Fruit fly (Drosophila melanogaster) whole organism, embryonic: ENCODE measurements around the gene St2.

Source experiments
- Abd-B ChIP-seq: fragments of 200-800 bp; sonication (Bioruptor generic); optimal IDR thresholded peaks from 2 replicates; lab custom pipeline; 2018; ENCODE audit warnings: missing biosample characterization, mild to moderate bottlenecking, missing genetic modification characterization, moderate library complexity
- Atf3 ChIP-seq: fragments of 200-800 bp; sonication (Bioruptor generic); optimal IDR thresholded peaks from 3 replicates; lab custom pipeline; 2016; ENCODE audit warnings: missing biosample characterization, missing genetic modification characterization
- CG10209 ChIP-seq: fragments of 200-800 bp; sonication (Bioruptor generic); optimal IDR thresholded peaks from 3 replicates; lab custom pipeline; 2017; ENCODE audit warnings: missing biosample characterization, mild to moderate bottlenecking, missing genetic modification characterization, missing genetic modification reagents
- CG11247 ChIP-seq: fragments of 200-800 bp; sonication (Bioruptor generic); IDR thresholded peaks from 2 replicates; pipeline ENCODE4 v1.3.6; 2022; ENCODE audit warnings: missing biosample characterization, missing genetic modification characterization
- CG13123 ChIP-seq: fragments of 200-800 bp; sonication (Bioruptor generic); optimal IDR thresholded peaks from 2 replicates; lab custom pipeline; 2016; ENCODE audit warnings: missing biosample characterization, missing genetic modification characterization
- CG13894 ChIP-seq: fragments of 200-800 bp; sonication (Bioruptor generic); optimal IDR thresholded peaks from 3 replicates; lab custom pipeline; 2018; ENCODE audit warnings: missing biosample characterization, mild to moderate bottlenecking, missing genetic modification characterization, moderate library complexity
- CG14710 ChIP-seq: fragments of 200-800 bp; sonication (Bioruptor generic); optimal IDR thresholded peaks from 3 replicates; lab custom pipeline; 2019; ENCODE audit warnings: missing biosample characterization, mild to moderate bottlenecking, missing genetic modification characterization, moderate library complexity
- CG15269 ChIP-seq: fragments of 200-800 bp; sonication (Bioruptor generic); optimal IDR thresholded peaks from 2 replicates; lab custom pipeline; 2018; ENCODE audit warnings: missing biosample characterization, mild to moderate bottlenecking, missing genetic modification characterization, moderate library complexity
- CG16813 ChIP-seq: fragments of 200-800 bp; sonication (Bioruptor generic); IDR thresholded peaks from 3 replicates; pipeline ENCODE4 v1.3.6; 2022; ENCODE audit warnings: missing biosample characterization, missing genetic modification characterization; ENCODE audit not compliant: partially characterized antibody
- CG30020 ChIP-seq: fragments of 200-800 bp; optimal IDR thresholded peaks from 2 replicates; lab custom pipeline; 2019; ENCODE audit warnings: missing biosample characterization, mild to moderate bottlenecking, missing genetic modification characterization, moderate library complexity
- CG31224 ChIP-seq: fragments of 200-800 bp; sonication (Bioruptor generic); IDR thresholded peaks from 2 replicates; pipeline ENCODE4 v1.3.6; 2022; ENCODE audit warnings: missing biosample characterization, missing genetic modification characterization
- CG3995 ChIP-seq: fragments of 200-800 bp; sonication (Bioruptor generic); optimal IDR thresholded peaks from 3 replicates; lab custom pipeline; 2016; ENCODE audit warnings: missing biosample characterization, missing genetic modification characterization
- CG43689 ChIP-seq: fragments of 200-800 bp; sonication (Bioruptor generic); IDR thresholded peaks from 2 replicates; pipeline ENCODE4 v1.3.6; 2022; ENCODE audit warnings: missing biosample characterization, missing genetic modification characterization
- CG4404 ChIP-seq: fragments of 200-800 bp; sonication (Bioruptor generic); IDR thresholded peaks from 2 replicates; pipeline ENCODE4 v1.3.6; 2022; ENCODE audit warnings: missing biosample characterization, missing genetic modification characterization
- CG5245 ChIP-seq: fragments of 200-800 bp; sonication (Bioruptor generic); optimal IDR thresholded peaks from 3 replicates; lab custom pipeline; 2016; ENCODE audit warnings: missing biosample characterization, missing genetic modification characterization
- CG5953 ChIP-seq: fragments of 200-800 bp; sonication (Bioruptor generic); IDR thresholded peaks from 2 replicates; pipeline ENCODE4 v1.3.6; 2022; ENCODE audit warnings: missing biosample characterization, missing genetic modification characterization
- CG7357 ChIP-seq: fragments of 200-800 bp; sonication (Bioruptor generic); IDR thresholded peaks from 3 replicates; pipeline ENCODE4 v1.3.6; 2022; ENCODE audit warnings: missing biosample characterization, missing genetic modification characterization
- CG7556 ChIP-seq: fragments of 200-800 bp; sonication (Bioruptor generic); optimal IDR thresholded peaks from 2 replicates; lab custom pipeline; 2017; ENCODE audit warnings: missing biosample characterization, mild to moderate bottlenecking, missing genetic modification characterization
- CG7786 ChIP-seq: fragments of 200-800 bp; sonication (Bioruptor generic); optimal IDR thresholded peaks from 2 replicates; lab custom pipeline; 2016; ENCODE audit warnings: missing biosample characterization, missing genetic modification characterization
- CG9797 ChIP-seq: fragments of 200-800 bp; sonication (Bioruptor generic); optimal IDR thresholded peaks from 3 replicates; lab custom pipeline; 2018; ENCODE audit warnings: missing biosample characterization, mild to moderate bottlenecking, missing genetic modification characterization
- CkIIα-i1 ChIP-seq: fragments of 200-800 bp; sonication (Bioruptor generic); IDR thresholded peaks from 2 replicates; pipeline ENCODE4 v1.3.6; 2022; ENCODE audit warnings: missing biosample characterization, missing genetic modification characterization
- D19A ChIP-seq: fragments of 200-800 bp; optimal IDR thresholded peaks from 3 replicates; lab custom pipeline; 2019; ENCODE audit warnings: missing biosample characterization, mild to moderate bottlenecking, missing genetic modification characterization, moderate library complexity
- Deaf1 ChIP-seq: fragments of 200-800 bp; optimal IDR thresholded peaks from 3 replicates; lab custom pipeline; 2019; ENCODE audit warnings: missing biosample characterization, mild to moderate bottlenecking, missing genetic modification characterization, moderate library complexity
- Eip74EF ChIP-seq, 2 experiments: fragments of 200-800 bp in 1 of 2; fragments of >200 bp in 1 of 2; sonication (Bioruptor generic) in 1 of 2; optimal IDR thresholded peaks; 2 replicates each; lab custom pipeline; 2017 to 2019; ENCODE audit warnings: missing biosample characterization in 2 of 2, missing genetic modification characterization in 2 of 2, mild to moderate bottlenecking in 1 of 2, moderate library complexity in 1 of 2
- H2.0 ChIP-seq: fragments of 200-800 bp; sonication (Bioruptor generic); IDR thresholded peaks from 2 replicates; pipeline ENCODE4 v1.3.6; 2022; ENCODE audit warnings: missing biosample characterization, missing genetic modification characterization
- HLH3B ChIP-seq: fragments of 200-800 bp; sonication (Bioruptor generic); IDR thresholded peaks from 2 replicates; pipeline ENCODE4 v1.3.6; 2022; ENCODE audit warnings: missing biosample characterization, missing genetic modification characterization
- Hmr ChIP-seq: fragments of 200-800 bp; sonication (Bioruptor generic); optimal IDR thresholded peaks from 3 replicates; lab custom pipeline; 2017; ENCODE audit warnings: mild to moderate bottlenecking, missing biosample characterization, missing genetic modification reagents, missing genetic modification characterization
- Hmx ChIP-seq: fragments of 200-800 bp; sonication (Bioruptor generic); optimal IDR thresholded peaks from 2 replicates; lab custom pipeline; 2016; ENCODE audit warnings: missing biosample characterization, missing genetic modification characterization
- Hsf ChIP-seq: fragments of 200-800 bp; sonication (Bioruptor generic); optimal IDR thresholded peaks from 3 replicates; lab custom pipeline; 2016; ENCODE audit warnings: missing biosample characterization, missing genetic modification characterization
- NC2β ChIP-seq: fragments of 200-800 bp; sonication (Bioruptor generic); optimal IDR thresholded peaks from 2 replicates; lab custom pipeline; 2016; ENCODE audit warnings: missing biosample characterization, missing genetic modification characterization
- Nf-YC ChIP-seq: fragments of 200-800 bp; optimal IDR thresholded peaks from 3 replicates; lab custom pipeline; 2019; ENCODE audit warnings: missing biosample characterization, mild to moderate bottlenecking, missing genetic modification characterization, moderate library complexity
- Trl ChIP-seq, 3 experiments: fragments of >200 bp in 2 of 3; fragments of 200-800 bp in 1 of 3; sonication (Bioruptor generic) in 1 of 3; optimal IDR thresholded peaks; 2 replicates in 1 of 3; 3 replicates in 2 of 3; lab custom pipeline; 2016 to 2017; ENCODE audit warnings: missing biosample characterization in 1 of 3, missing genetic modification characterization in 1 of 3
- Xbp1 ChIP-seq: fragments of 200-800 bp; sonication (Bioruptor generic); optimal IDR thresholded peaks from 3 replicates; lab custom pipeline; 2016; ENCODE audit warnings: missing biosample characterization, mild to moderate bottlenecking, missing genetic modification characterization
- ap ChIP-seq: fragments of 200-800 bp; sonication (Bioruptor generic); IDR thresholded peaks from 2 replicates; pipeline ENCODE4 v1.3.6; 2022; ENCODE audit warnings: missing biosample characterization, missing genetic modification characterization
- bigmax ChIP-seq: fragments of 200-800 bp; sonication (Bioruptor generic); optimal IDR thresholded peaks from 2 replicates; lab custom pipeline; 2018; ENCODE audit warnings: missing biosample characterization, mild to moderate bottlenecking, missing genetic modification characterization
- br ChIP-seq: fragments of >200 bp; optimal IDR thresholded peaks from 2 replicates; lab custom pipeline; 2017
- cas ChIP-seq: fragments of 200-800 bp; sonication (Bioruptor generic); IDR thresholded peaks from 2 replicates; pipeline ENCODE4 v1.3.6; 2022; ENCODE audit warnings: missing biosample characterization, missing genetic modification characterization
- chn ChIP-seq: fragments of 200-800 bp; sonication (Bioruptor generic); optimal IDR thresholded peaks from 2 replicates; lab custom pipeline; 2016; ENCODE audit warnings: missing biosample characterization, missing genetic modification characterization
- cwo ChIP-seq: fragments of 200-800 bp; sonication (Bioruptor generic); optimal IDR thresholded peaks from 3 replicates; lab custom pipeline; 2017; ENCODE audit warnings: missing biosample characterization, missing genetic modification characterization, mild to moderate bottlenecking, moderate library complexity, missing genetic modification reagents
- dmrt11E ChIP-seq: fragments of 200-800 bp; sonication (Bioruptor generic); optimal IDR thresholded peaks from 3 replicates; lab custom pipeline; 2018; ENCODE audit warnings: missing biosample characterization, mild to moderate bottlenecking, missing genetic modification characterization, moderate library complexity
- dysf ChIP-seq: fragments of 200-800 bp; sonication (Bioruptor generic); IDR thresholded peaks from 3 replicates; pipeline ENCODE4 v1.3.6; 2022; ENCODE audit warnings: missing biosample characterization, missing genetic modification characterization
- ems ChIP-seq: fragments of 200-800 bp; sonication (Bioruptor generic); optimal IDR thresholded peaks from 3 replicates; lab custom pipeline; 2016; ENCODE audit warnings: missing biosample characterization, missing genetic modification characterization
- exex ChIP-seq: fragments of 200-800 bp; sonication (Bioruptor generic); optimal IDR thresholded peaks from 4 replicates; lab custom pipeline; 2018; ENCODE audit warnings: missing biosample characterization, mild to moderate bottlenecking, missing genetic modification characterization, moderate library complexity
- fd3F ChIP-seq: fragments of 200-800 bp; sonication (Bioruptor generic); optimal IDR thresholded peaks from 2 replicates; lab custom pipeline; 2018; ENCODE audit warnings: missing biosample characterization, mild to moderate bottlenecking, missing genetic modification characterization, moderate library complexity
- ftz-f1 ChIP-seq: fragments of 200-800 bp; sonication (Bioruptor generic); optimal IDR thresholded peaks from 2 replicates; lab custom pipeline; 2016; ENCODE audit warnings: missing biosample characterization, missing genetic modification characterization
- fu2 ChIP-seq: fragments of 200-800 bp; sonication (Bioruptor generic); optimal IDR thresholded peaks from 2 replicates; lab custom pipeline; 2016; ENCODE audit warnings: missing biosample characterization, missing genetic modification characterization
- pzg ChIP-seq: fragments of 200-800 bp; sonication (Bioruptor generic); optimal IDR thresholded peaks from 3 replicates; lab custom pipeline; 2018; ENCODE audit warnings: missing biosample characterization, mild to moderate bottlenecking, missing genetic modification characterization, moderate library complexity
- shn ChIP-seq: fragments of 200-800 bp; sonication (Bioruptor generic); optimal IDR thresholded peaks from 3 replicates; lab custom pipeline; 2016; ENCODE audit warnings: missing biosample characterization, missing genetic modification characterization
- sqz ChIP-seq: fragments of 200-800 bp; sonication (Bioruptor generic); optimal IDR thresholded peaks from 3 replicates; lab custom pipeline; 2018; ENCODE audit warnings: missing biosample characterization, mild to moderate bottlenecking, missing genetic modification characterization
- tna ChIP-seq: fragments of 200-800 bp; sonication (Bioruptor generic); IDR thresholded peaks from 2 replicates; pipeline ENCODE4 v1.3.6; 2022; ENCODE audit warnings: missing biosample characterization, missing genetic modification characterization; ENCODE audit not compliant: partially characterized antibody
- vnd ChIP-seq: fragments of 200-800 bp; sonication (Bioruptor generic); IDR thresholded peaks from 3 replicates; pipeline ENCODE4 v1.3.6; 2022; ENCODE audit warnings: missing biosample characterization, missing genetic modification characterization; ENCODE audit not compliant: partially characterized antibody

St2 gene

DNA sequence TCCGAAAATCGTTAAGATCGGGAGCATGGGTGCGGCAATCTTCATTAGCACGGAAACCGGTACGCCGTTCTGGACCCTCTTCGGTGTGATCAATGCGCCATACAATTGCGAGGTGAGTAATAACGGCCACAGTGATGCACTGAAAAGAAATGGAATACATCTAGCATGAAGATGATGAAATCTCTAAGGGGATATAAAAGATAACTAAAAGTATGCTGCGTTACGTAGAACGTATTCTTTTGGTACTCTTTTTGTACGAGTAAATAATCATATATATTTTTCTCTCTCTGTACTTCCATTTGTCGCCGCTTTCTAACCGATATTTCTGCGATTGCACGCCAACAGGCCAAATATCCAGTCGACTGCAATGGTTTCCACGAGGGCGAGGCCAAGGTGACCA is 775 bp upstream of the St2 start (continued):
- TF ChIP-seq H2.0 (GFP tag; lab: Robert Waterston, UW) = no peak
- TF ChIP-seq tna (GFP tag; lab: Robert Waterston, UW) = no peak
- TF ChIP-seq HLH3B (GFP tag; lab: Robert Waterston, UW) = peak; percentile 57; the same call in 1 of the 2 replicates
- no peak for TF ChIP-seq Trl (optimal IDR thresholded peaks at IDR 0.05; lab: Kevin White, UChicago)
- no peak for TF ChIP-seq Trl (GFP tag; optimal IDR thresholded peaks at IDR 0.05; lab: Kevin White, UChicago)
- TF ChIP-seq CG13894 (tag; lab: Kevin White, UChicago) = no peak
- TF ChIP-seq dysf (GFP tag; lab: Robert Waterston, UW) = 0 out of 3 replicates have a peak, but pooled peaks have one; percentile 33
- TF ChIP-seq bigmax (GFP tag; lab: Kevin White, UChicago) = no peak
- no peak for TF ChIP-seq Abd-B (GFP tag; lab: Kevin White, UChicago)
- TF ChIP-seq CG7556 = no peak
- no peak for TF ChIP-seq CkIIα-i1
- no peak for TF ChIP-seq exex (tag; lab: Kevin White, UChicago)
- TF ChIP-seq sqz (GFP tag; lab: Kevin White, UChicago) = no peak
- no peak for TF ChIP-seq CG16813
- no peak for TF ChIP-seq Hmx (GFP tag; lab: Kevin White, UChicago)
- TF ChIP-seq pzg = no peak
- no peak for TF ChIP-seq Hmr (GFP tag; lab: Kevin White, UChicago)
- TF ChIP-seq CG10209 = no peak
- no peak for TF ChIP-seq CG5245
- no peak for TF ChIP-seq Nf-YC
- TF ChIP-seq CG14710 = peak; percentile 22
- no peak for TF ChIP-seq CG30020 (tag; lab: Kevin White, UChicago)
- TF ChIP-seq Xbp1 (GFP tag; lab: Kevin White, UChicago) = peak; percentile 33
- TF ChIP-seq Deaf1 (tag; lab: Kevin White, UChicago) = no peak
- TF ChIP-seq D19A (tag; lab: Kevin White, UChicago) = no peak
- TF ChIP-seq CG7357 (GFP tag; lab: Robert Waterston, UW) = no peak
- TF ChIP-seq CG7786 = no peak
- TF ChIP-seq CG31224 (GFP tag; lab: Robert Waterston, UW) = 0 out of 2 replicates have a peak, but pooled peaks have one; percentile 7
- no peak for TF ChIP-seq ems (GFP tag; lab: Kevin White, UChicago)
- no peak for TF ChIP-seq CG3995
- TF ChIP-seq shn (GFP tag; lab: Kevin White, UChicago) = no peak
- TF ChIP-seq CG9797 (GFP tag; lab: Kevin White, UChicago) = no peak
- no peak for TF ChIP-seq Eip74EF (GFP tag; optimal IDR thresholded peaks at IDR 0.05; lab: Kevin White, UChicago)
- TF ChIP-seq cwo (GFP tag; lab: Kevin White, UChicago) = no peak
- TF ChIP-seq fd3F (GFP tag; lab: Kevin White, UChicago) = no peak
- TF ChIP-seq CG11247 (GFP tag; lab: Robert Waterston, UW) = no peak
- no peak for TF ChIP-seq CG5953 (GFP tag; lab: Robert Waterston, UW)
- TF ChIP-seq ftz-f1 (GFP tag; lab: Kevin White, UChicago) = no peak
- no peak for TF ChIP-seq CG4404
- no peak for TF ChIP-seq vnd (GFP tag; lab: Robert Waterston, UW)
- TF ChIP-seq br (lab: Kevin White, UChicago) = no peak
- TF ChIP-seq CG13123 (GFP tag; lab: Kevin White, UChicago) = no peak
- no peak for TF ChIP-seq cas
- peak; percentile 39 for TF ChIP-seq ap (GFP tag; lab: Robert Waterston, UW)
- no peak for TF ChIP-seq CG43689 (GFP tag; lab: Robert Waterston, UW)
- TF ChIP-seq dmrt11E (tag; lab: Kevin White, UChicago) = peak; percentile 51
- TF ChIP-seq Atf3 (GFP tag; lab: Kevin White, UChicago) = peak; percentile 27
- peak; percentile 11 for TF ChIP-seq chn
- TF ChIP-seq fu2 (GFP tag; lab: Kevin White, UChicago) = no peak
- TF ChIP-seq CG15269 (tag; lab: Kevin White, UChicago) = no peak
- TF ChIP-seq Hsf (GFP tag; lab: Kevin White, UChicago) = no peak
- no peak for TF ChIP-seq NC2β
